Fruit fly (Drosophila melanogaster) Kc167 (cell line): ENCODE results near the gene CG33258.

Experiments
- Myc ChIP-seq: fragments of >200 bp; optimal IDR thresholded peaks from 2 replicates; lab custom pipeline; 2017; ENCODE audit warnings: missing external identifiers
- h ChIP-seq: fragments of >200 bp; optimal IDR thresholded peaks from 3 replicates; lab custom pipeline; 2018; ENCODE audit warnings: missing external identifiers

DNA sequence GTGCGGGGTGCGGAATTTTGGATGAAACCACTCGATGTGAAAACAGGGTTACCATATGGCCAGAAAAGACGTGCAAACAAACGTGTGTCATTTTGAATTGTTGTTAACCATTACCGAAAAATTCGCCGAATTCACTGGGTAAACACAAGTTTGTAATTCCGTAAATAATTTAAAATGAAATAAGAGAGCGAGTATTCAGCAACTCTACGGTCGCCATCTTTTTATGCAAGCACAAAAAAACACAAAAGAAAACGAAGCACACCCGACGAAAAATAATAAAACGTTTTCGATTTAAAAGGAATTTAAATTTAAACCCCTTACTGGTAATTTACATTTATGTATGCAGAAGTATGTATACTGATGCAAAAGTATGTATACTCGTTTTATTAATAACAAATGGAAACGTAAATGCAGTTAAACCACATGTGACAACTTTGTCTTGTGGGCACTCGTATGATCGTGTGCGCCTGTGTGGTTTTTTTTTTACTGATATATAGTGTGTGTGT, 36.5 kb upstream of the CG33258 start:
- no peak for TF ChIP-seq Myc (lab: Kevin White, UChicago)
- no peak for TF ChIP-seq h (lab: Kevin White, UChicago)
